Worm (Caenorhabditis elegans) whole organism, L2 larva: ENCODE measurements around the gene rha-2.

Experiments
- F13H6.1 ChIP-seq: sonication (generic microtip); optimal IDR thresholded peaks from 2 replicates; lab custom pipeline; 2016; ENCODE audit warnings: missing genetic modification characterization, missing compliant biosample characterization
- R02D3.7 ChIP-seq: fragments of 150-350 bp; optimal IDR thresholded peaks from 2 replicates; lab custom pipeline; 2014; ENCODE audit warnings: missing biosample characterization, missing genetic modification characterization
- ama-1 ChIP-seq: fragments of 150-350 bp; optimal IDR thresholded peaks from 2 replicates; lab custom pipeline; 2018; ENCODE audit warnings: inconsistent platforms
- ceh-16 ChIP-seq: fragments of 150-350 bp; optimal IDR thresholded peaks from 2 replicates; lab custom pipeline; 2014; ENCODE audit warnings: missing biosample characterization, missing genetic modification characterization
- elt-3 ChIP-seq: sonication (generic microtip); optimal IDR thresholded peaks from 2 replicates; lab custom pipeline; 2017; ENCODE audit warnings: missing biosample characterization, missing genetic modification characterization
- fos-1 ChIP-seq: fragments of 150-350 bp; optimal IDR thresholded peaks from 2 replicates; lab custom pipeline; 2014; ENCODE audit warnings: missing biosample characterization, missing genetic modification characterization
- lin-11 ChIP-seq: fragments of 150-350 bp; sonication (generic microtip); optimal IDR thresholded peaks from 2 replicates; lab custom pipeline; 2014; ENCODE audit warnings: missing biosample characterization, missing genetic modification characterization, inconsistent platforms, mixed read lengths
- lin-13 ChIP-seq: fragments of 150-350 bp; optimal IDR thresholded peaks from 2 replicates; lab custom pipeline; 2014; ENCODE audit warnings: missing biosample characterization, missing genetic modification reagents, missing genetic modification characterization
- lsy-2 ChIP-seq, 2 experiments: fragments of 150-350 bp in 1 of 2; sonication (generic microtip) in 1 of 2; optimal IDR thresholded peaks; 2 replicates each; lab custom pipeline; 2014 to 2017; ENCODE audit warnings: missing biosample characterization in 2 of 2, missing genetic modification characterization in 2 of 2
- mdl-1 ChIP-seq, 2 experiments: fragments of 150-350 bp in 1 of 2; sonication (generic microtip) in 1 of 2; optimal IDR thresholded peaks; 2 replicates each; lab custom pipeline; 2017; ENCODE audit warnings: missing biosample characterization in 2 of 2, missing genetic modification characterization in 2 of 2
- nhr-25 ChIP-seq: fragments of 150-350 bp; sonication (generic microtip); optimal IDR thresholded peaks from 3 replicates; lab custom pipeline; 2014; ENCODE audit warnings: missing biosample characterization, missing genetic modification characterization
- nhr-6 ChIP-seq: fragments of 150-350 bp; optimal IDR thresholded peaks from 2 replicates; lab custom pipeline; 2014; ENCODE audit warnings: missing biosample characterization, missing genetic modification characterization
- skn-1 ChIP-seq: sonication (generic microtip); optimal IDR thresholded peaks from 2 replicates; lab custom pipeline; 2017; ENCODE audit warnings: missing biosample characterization, missing genetic modification characterization
- zag-1 ChIP-seq: fragments of 150-350 bp; optimal IDR thresholded peaks from 2 replicates; lab custom pipeline; 2014; ENCODE audit warnings: missing biosample characterization, missing genetic modification characterization

- no peak for TF ChIP-seq nhr-25
- no peak for TF ChIP-seq R02D3.7 (tag; lab: Kevin White, UChicago)
- no peak for TF ChIP-seq ceh-16
- no peak for TF ChIP-seq lin-13 (GFP tag; lab: Kevin White, UChicago)
- no peak for TF ChIP-seq zag-1
- TF ChIP-seq mdl-1 (tag; optimal IDR thresholded peaks at IDR 0.05; lab: Kevin White, UChicago), result no peak
- no peak for TF ChIP-seq skn-1
- TF ChIP-seq fos-1, result no peak
- no peak for TF ChIP-seq elt-3
- TF ChIP-seq F13H6.1, result no peak
- no peak for TF ChIP-seq lin-11 (tag; lab: Kevin White, UChicago)
- TF ChIP-seq lsy-2 (tag; optimal IDR thresholded peaks at IDR 0.05; lab: Kevin White, UChicago), result no peak
- no peak for TF ChIP-seq nhr-6 (tag; lab: Kevin White, UChicago)
- TF ChIP-seq ama-1 (lab: Kevin White, UChicago), result no peak
Measured at ce11 chrIII:8560836-8561235, 53.5 kb downstream of the rha-2 start, which contains the start of gene acdh-6.
